Fruit fly (Drosophila melanogaster) whole organism, embryonic: ENCODE results near the gene Root.

Experiments used
- Abd-B ChIP-seq: fragments of 200-800 bp; sonication (Bioruptor generic); optimal IDR thresholded peaks from 2 replicates; lab custom pipeline; 2018; ENCODE audit warnings: missing biosample characterization, mild to moderate bottlenecking, missing genetic modification characterization, moderate library complexity
- Asciz ChIP-seq: fragments of 200-800 bp; sonication (Bioruptor generic); optimal IDR thresholded peaks from 2 replicates; lab custom pipeline; 2017; ENCODE audit warnings: missing biosample characterization, mild to moderate bottlenecking, missing genetic modification characterization, missing genetic modification reagents
- Awh ChIP-seq: fragments of 200-800 bp; sonication (Bioruptor generic); IDR thresholded peaks from 2 replicates; pipeline ENCODE4, ENCODE4 v1.3.6; 2022; ENCODE audit warnings: missing biosample characterization, missing genetic modification characterization
- B-H1 ChIP-seq: fragments of 200-800 bp; sonication (Bioruptor generic); IDR thresholded peaks from 3 replicates; pipeline ENCODE4 v1.3.6; 2022; ENCODE audit warnings: missing biosample characterization, missing genetic modification characterization
- Bgb ChIP-seq: fragments of 200-800 bp; sonication (Bioruptor generic); IDR thresholded peaks from 2 replicates; pipeline ENCODE4 v1.3.6; 2022; ENCODE audit warnings: missing biosample characterization, missing genetic modification characterization; ENCODE audit not compliant: partially characterized antibody
- CG10267 ChIP-seq: fragments of 200-800 bp; sonication (Bioruptor generic); optimal IDR thresholded peaks from 2 replicates; lab custom pipeline; 2018; ENCODE audit warnings: missing biosample characterization, mild to moderate bottlenecking, missing genetic modification characterization, moderate library complexity
- CG10321 ChIP-seq: fragments of 200-800 bp; sonication (Bioruptor generic); IDR thresholded peaks from 2 replicates; pipeline ENCODE4 v1.3.6; 2022; ENCODE audit warnings: missing biosample characterization, missing genetic modification characterization
- CG11504 ChIP-seq: fragments of 200-800 bp; sonication (Bioruptor generic); optimal IDR thresholded peaks from 3 replicates; lab custom pipeline; 2019; ENCODE audit warnings: missing biosample characterization, mild to moderate bottlenecking, missing genetic modification characterization, moderate library complexity
- CG11560 ChIP-seq: fragments of 200-800 bp; sonication (Bioruptor generic); IDR thresholded peaks from 3 replicates; pipeline ENCODE4 v1.3.6; 2022; ENCODE audit warnings: missing biosample characterization, missing genetic modification characterization
- CG12659 ChIP-seq: fragments of 200-800 bp; sonication (Bioruptor generic); optimal IDR thresholded peaks from 3 replicates; lab custom pipeline; 2017; ENCODE audit warnings: mild to moderate bottlenecking, missing biosample characterization, missing genetic modification reagents, missing genetic modification characterization
- CG13123 ChIP-seq: fragments of 200-800 bp; sonication (Bioruptor generic); optimal IDR thresholded peaks from 2 replicates; lab custom pipeline; 2016; ENCODE audit warnings: missing biosample characterization, missing genetic modification characterization
- CG13287 ChIP-seq: fragments of 200-800 bp; sonication (Bioruptor generic); IDR thresholded peaks from 2 replicates; pipeline ENCODE4 v1.3.6; 2022; ENCODE audit warnings: missing biosample characterization, missing genetic modification characterization; ENCODE audit not compliant: partially characterized antibody
- CG13296 ChIP-seq: fragments of 200-800 bp; sonication (Bioruptor generic); optimal IDR thresholded peaks from 3 replicates; lab custom pipeline; 2018; ENCODE audit warnings: missing biosample characterization, mild to moderate bottlenecking, missing genetic modification characterization
- CG1603 ChIP-seq: fragments of 200-800 bp; sonication (Bioruptor generic); optimal IDR thresholded peaks from 2 replicates; lab custom pipeline; 2019; ENCODE audit warnings: missing biosample characterization, mild to moderate bottlenecking, missing genetic modification characterization, moderate library complexity
- CG16863 ChIP-seq: fragments of 200-800 bp; sonication (Bioruptor generic); optimal IDR thresholded peaks from 3 replicates; lab custom pipeline; 2016; ENCODE audit warnings: missing biosample characterization, missing genetic modification characterization
- CG17612 ChIP-seq: fragments of 200-800 bp; sonication (Bioruptor generic); IDR thresholded peaks from 2 replicates; pipeline ENCODE4 v1.3.6; 2022; ENCODE audit warnings: missing biosample characterization, missing genetic modification characterization
- CG18619 ChIP-seq: fragments of 200-800 bp; sonication (Bioruptor generic); optimal IDR thresholded peaks from 3 replicates; lab custom pipeline; 2017; ENCODE audit warnings: missing biosample characterization, mild to moderate bottlenecking, missing genetic modification characterization
- CG2120 ChIP-seq: fragments of 200-800 bp; sonication (Bioruptor generic); optimal IDR thresholded peaks from 3 replicates; lab custom pipeline; 2016; ENCODE audit warnings: missing biosample characterization, missing genetic modification characterization
- CG2202 ChIP-seq: fragments of 200-800 bp; sonication (Bioruptor generic); optimal IDR thresholded peaks from 2 replicates; lab custom pipeline; 2018; ENCODE audit warnings: missing biosample characterization, mild to moderate bottlenecking, missing genetic modification characterization
- CG32532 ChIP-seq: fragments of 200-800 bp; sonication (Bioruptor generic); IDR thresholded peaks from 2 replicates; pipeline ENCODE4 v1.3.6; 2022; ENCODE audit warnings: missing biosample characterization, missing genetic modification characterization
- CG3281 ChIP-seq: fragments of 200-800 bp; sonication (Bioruptor generic); optimal IDR thresholded peaks from 3 replicates; lab custom pipeline; 2017; ENCODE audit warnings: missing biosample characterization, mild to moderate bottlenecking, missing genetic modification characterization
- CG43689 ChIP-seq: fragments of 200-800 bp; sonication (Bioruptor generic); IDR thresholded peaks from 2 replicates; pipeline ENCODE4 v1.3.6; 2022; ENCODE audit warnings: missing biosample characterization, missing genetic modification characterization
- CG4404 ChIP-seq: fragments of 200-800 bp; sonication (Bioruptor generic); IDR thresholded peaks from 2 replicates; pipeline ENCODE4 v1.3.6; 2022; ENCODE audit warnings: missing biosample characterization, missing genetic modification characterization
- CG6654 ChIP-seq: fragments of 200-800 bp; sonication (Bioruptor generic); optimal IDR thresholded peaks from 2 replicates; lab custom pipeline; 2017; ENCODE audit warnings: missing biosample characterization, mild to moderate bottlenecking, missing genetic modification characterization
- CG7556 ChIP-seq: fragments of 200-800 bp; sonication (Bioruptor generic); optimal IDR thresholded peaks from 2 replicates; lab custom pipeline; 2017; ENCODE audit warnings: missing biosample characterization, mild to moderate bottlenecking, missing genetic modification characterization
- CG7839 ChIP-seq: fragments of 200-800 bp; sonication (Bioruptor generic); optimal IDR thresholded peaks from 3 replicates; lab custom pipeline; 2018; ENCODE audit warnings: missing biosample characterization, mild to moderate bottlenecking, missing genetic modification characterization, moderate library complexity
- CG9609 ChIP-seq: fragments of 200-800 bp; sonication (Bioruptor generic); optimal IDR thresholded peaks from 3 replicates; lab custom pipeline; 2016; ENCODE audit warnings: missing biosample characterization, missing genetic modification characterization
- Dp ChIP-seq: fragments of 200-800 bp; sonication (Bioruptor generic); optimal IDR thresholded peaks from 2 replicates; lab custom pipeline; 2018; ENCODE audit warnings: missing biosample characterization, mild to moderate bottlenecking, missing genetic modification characterization, moderate library complexity
- H15 ChIP-seq: fragments of 200-800 bp; sonication (Bioruptor generic); IDR thresholded peaks from 3 replicates; pipeline ENCODE4 v1.3.6; 2022; ENCODE audit warnings: missing biosample characterization, missing genetic modification characterization
- HLH4C ChIP-seq: fragments of 200-800 bp; sonication (Bioruptor generic); IDR thresholded peaks from 3 replicates; pipeline ENCODE4 v1.3.6; 2022; ENCODE audit warnings: missing biosample characterization, missing genetic modification characterization; ENCODE audit not compliant: partially characterized antibody
- Nf-YB ChIP-seq: fragments of 200-800 bp; sonication (Bioruptor generic); optimal IDR thresholded peaks from 3 replicates; lab custom pipeline; 2019; ENCODE audit warnings: missing biosample characterization, mild to moderate bottlenecking, missing genetic modification characterization, moderate library complexity
- Rx ChIP-seq: fragments of 200-800 bp; sonication (Bioruptor generic); IDR thresholded peaks from 2 replicates; pipeline ENCODE4 v1.3.6; 2022; ENCODE audit warnings: missing biosample characterization, missing genetic modification characterization
- TFAM ChIP-seq: fragments of 200-800 bp; sonication (Bioruptor generic); optimal IDR thresholded peaks from 2 replicates; lab custom pipeline; 2017; ENCODE audit warnings: missing biosample characterization, missing genetic modification characterization, inconsistent platforms
- bsh ChIP-seq, 2 experiments: fragments of 200-800 bp; sonication (Bioruptor generic); optimal IDR thresholded peaks; 2 replicates each; lab custom pipeline; 2017 to 2018; ENCODE audit warnings: mild to moderate bottlenecking in 2 of 2, missing biosample characterization in 2 of 2, missing genetic modification characterization in 2 of 2, moderate library complexity in 1 of 2
- btn ChIP-seq: fragments of 200-800 bp; sonication (Bioruptor generic); optimal IDR thresholded peaks from 2 replicates; lab custom pipeline; 2016; ENCODE audit warnings: missing biosample characterization, missing genetic modification characterization
- chinmo ChIP-seq: fragments of 200-800 bp; sonication (Bioruptor generic); IDR thresholded peaks from 4 replicates; pipeline ENCODE4 v1.3.6; 2022; ENCODE audit warnings: missing biosample characterization, missing genetic modification characterization; ENCODE audit not compliant: partially characterized antibody
- chn ChIP-seq: fragments of 200-800 bp; sonication (Bioruptor generic); optimal IDR thresholded peaks from 2 replicates; lab custom pipeline; 2016; ENCODE audit warnings: missing biosample characterization, missing genetic modification characterization
- ems ChIP-seq: fragments of 200-800 bp; sonication (Bioruptor generic); optimal IDR thresholded peaks from 3 replicates; lab custom pipeline; 2016; ENCODE audit warnings: missing biosample characterization, missing genetic modification characterization
- fd64A ChIP-seq: fragments of 200-800 bp; sonication (Bioruptor generic); optimal IDR thresholded peaks from 3 replicates; lab custom pipeline; 2018; ENCODE audit warnings: missing biosample characterization, mild to moderate bottlenecking, missing genetic modification characterization
- fu2 ChIP-seq: fragments of 200-800 bp; sonication (Bioruptor generic); optimal IDR thresholded peaks from 2 replicates; lab custom pipeline; 2016; ENCODE audit warnings: missing biosample characterization, missing genetic modification characterization
- h ChIP-seq: fragments of >200 bp; optimal IDR thresholded peaks from 2 replicates; lab custom pipeline; 2017
- insv ChIP-seq, 2 experiments: fragments of 200-800 bp; sonication (Bioruptor generic); optimal IDR thresholded peaks; 3 replicates each; lab custom pipeline; 2016 to 2018; ENCODE audit warnings: missing biosample characterization in 2 of 2, missing genetic modification characterization in 2 of 2
- maf-S ChIP-seq: fragments of 200-800 bp; sonication (Bioruptor generic); optimal IDR thresholded peaks from 2 replicates; lab custom pipeline; 2016; ENCODE audit warnings: missing biosample characterization, missing genetic modification characterization
- mld ChIP-seq: fragments of 200-800 bp; sonication (Bioruptor generic); IDR thresholded peaks from 3 replicates; pipeline ENCODE4 v1.3.6; 2022; ENCODE audit warnings: missing biosample characterization, missing genetic modification characterization; ENCODE audit not compliant: partially characterized antibody
- pros ChIP-seq: fragments of 200-800 bp; sonication (Bioruptor generic); optimal IDR thresholded peaks from 3 replicates; lab custom pipeline; 2019; ENCODE audit warnings: missing biosample characterization, mild to moderate bottlenecking, missing genetic modification characterization, moderate library complexity
- ranshi ChIP-seq: fragments of 200-800 bp; sonication (Bioruptor generic); IDR thresholded peaks from 2 replicates; pipeline ENCODE4 v1.3.6; 2022; ENCODE audit warnings: missing biosample characterization, missing genetic modification characterization
- seq ChIP-seq: fragments of 200-800 bp; sonication (Bioruptor generic); IDR thresholded peaks from 2 replicates; pipeline ENCODE4 v1.3.6; 2022; ENCODE audit warnings: missing biosample characterization, missing genetic modification characterization
- tap ChIP-seq: fragments of 200-800 bp; optimal IDR thresholded peaks from 3 replicates; lab custom pipeline; 2019; ENCODE audit warnings: missing biosample characterization, mild to moderate bottlenecking, missing genetic modification characterization, moderate library complexity
- unpg ChIP-seq: fragments of 200-800 bp; sonication (Bioruptor generic); optimal IDR thresholded peaks from 3 replicates; lab custom pipeline; 2018; ENCODE audit warnings: missing biosample characterization, mild to moderate bottlenecking, missing genetic modification characterization, moderate library complexity
- zen2 ChIP-seq: fragments of 200-800 bp; sonication (Bioruptor generic); IDR thresholded peaks from 3 replicates; pipeline ENCODE4 v1.3.6; 2022; ENCODE audit warnings: missing biosample characterization, missing genetic modification characterization; ENCODE audit not compliant: partially characterized antibody
- zf30C ChIP-seq: fragments of 200-800 bp; sonication (Bioruptor generic); optimal IDR thresholded peaks from 3 replicates; lab custom pipeline; 2018; ENCODE audit warnings: missing biosample characterization, mild to moderate bottlenecking, missing genetic modification characterization

Gene Root

DNA sequence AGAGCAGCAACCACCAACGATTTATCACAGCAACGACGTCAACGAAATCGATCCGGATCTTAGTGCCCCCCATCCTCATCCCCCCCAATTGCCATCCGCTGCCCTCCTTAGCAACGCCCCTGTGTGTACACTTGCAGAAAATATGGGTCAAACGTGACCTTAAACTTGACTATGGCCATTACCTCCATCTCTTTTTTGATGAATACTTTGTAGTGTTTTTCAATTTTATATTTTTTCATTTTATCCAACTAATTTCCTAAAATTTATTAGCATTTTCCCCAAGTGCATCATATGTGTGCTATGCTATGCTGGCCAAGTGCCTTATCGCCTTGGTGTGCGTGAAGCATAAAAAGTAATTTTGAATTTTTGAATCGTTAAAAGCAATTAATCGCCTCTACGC is 29.9 kb downstream of the Root start (continued):
- TF ChIP-seq ranshi (GFP tag; lab: Robert Waterston, UW), result 0 out of 2 replicates have a peak, but pooled peaks have one; percentile 21
- no peak for TF ChIP-seq pros
- no peak for TF ChIP-seq CG10321 (GFP tag; lab: Robert Waterston, UW)
- no peak for TF ChIP-seq mld (GFP tag; lab: Robert Waterston, UW)
- peak; percentile 5 for TF ChIP-seq CG9609 (GFP tag; lab: Kevin White, UChicago)
- no peak for TF ChIP-seq CG3281 (GFP tag; lab: Kevin White, UChicago)
- 0 out of 2 replicates have a peak, but pooled peaks have one; percentile 29 for TF ChIP-seq Rx (GFP tag; lab: Robert Waterston, UW)
- TF ChIP-seq CG2120 (GFP tag; lab: Kevin White, UChicago), result no peak
- TF ChIP-seq tap (tag; lab: Kevin White, UChicago), result no peak
- no peak for TF ChIP-seq CG7556 (GFP tag; lab: Kevin White, UChicago)
- no peak for TF ChIP-seq chinmo (GFP tag; lab: Robert Waterston, UW)
- no peak for TF ChIP-seq CG13123
- TF ChIP-seq CG1603 (tag; lab: Kevin White, UChicago), result peak; percentile 25
- no peak for TF ChIP-seq insv (GFP tag; optimal IDR thresholded peaks at IDR 0.05; lab: Kevin White, UChicago)
- peak; percentile 57 for TF ChIP-seq CG11504
- no peak for TF ChIP-seq Dp (GFP tag; lab: Kevin White, UChicago)
- TF ChIP-seq maf-S, result no peak
- TF ChIP-seq CG13287, result no peak
- no peak for TF ChIP-seq CG18619
- no peak for TF ChIP-seq CG6654 (GFP tag; lab: Kevin White, UChicago)
- no peak for TF ChIP-seq CG4404 (GFP tag; lab: Robert Waterston, UW)
- no peak for TF ChIP-seq h (lab: Kevin White, UChicago)
- TF ChIP-seq btn (GFP tag; lab: Kevin White, UChicago), result no peak
- no peak for TF ChIP-seq zf30C (GFP tag; lab: Kevin White, UChicago)
- TF ChIP-seq chn (GFP tag; lab: Kevin White, UChicago), result no peak
- peak; percentile 0 for TF ChIP-seq ems (GFP tag; lab: Kevin White, UChicago)
- no peak for TF ChIP-seq CG13296
- TF ChIP-seq CG11560 (tag; lab: Robert Waterston, UW), result no peak
- TF ChIP-seq Abd-B, result no peak
- no peak for TF ChIP-seq CG43689 (GFP tag; lab: Robert Waterston, UW)
- TF ChIP-seq CG16863, result no peak
- no peak for TF ChIP-seq zen2 (GFP tag; lab: Robert Waterston, UW)
- no peak for TF ChIP-seq CG2202
- TF ChIP-seq HLH4C, result no peak
- TF ChIP-seq Asciz (GFP tag; lab: Kevin White, UChicago), result no peak
- no peak for TF ChIP-seq CG32532 (GFP tag; lab: Robert Waterston, UW)
- TF ChIP-seq fu2 (GFP tag; lab: Kevin White, UChicago), result no peak
- TF ChIP-seq seq, result no peak
- no peak for TF ChIP-seq CG17612 (GFP tag; lab: Robert Waterston, UW)
- no peak for TF ChIP-seq CG12659 (GFP tag; lab: Kevin White, UChicago)
- peak; percentile 43 for TF ChIP-seq CG7839 (tag; lab: Kevin White, UChicago)
- no peak for TF ChIP-seq fd64A (GFP tag; lab: Kevin White, UChicago)
- TF ChIP-seq H15 (GFP tag; lab: Robert Waterston, UW), result 0 out of 3 replicates have a peak, but pooled peaks have one; percentile 41
- TF ChIP-seq B-H1 (GFP tag; lab: Robert Waterston, UW), result no peak; the same call in 2 of the 3 replicates
- TF ChIP-seq bsh (GFP tag; optimal IDR thresholded peaks at IDR 0.05; lab: Kevin White, UChicago), result peak; percentile 30 to 58
- TF ChIP-seq Bgb (GFP tag; lab: Robert Waterston, UW), result no peak
- no peak for TF ChIP-seq Awh (GFP tag; lab: Robert Waterston, UW)
- TF ChIP-seq Nf-YB (GFP tag; lab: Kevin White, UChicago), result no peak
- no peak for TF ChIP-seq TFAM (GFP tag; lab: Kevin White, UChicago)
- TF ChIP-seq unpg (GFP tag; lab: Kevin White, UChicago), result peak; percentile 16
- no peak for TF ChIP-seq CG10267 (tag; lab: Kevin White, UChicago)
